Fruit fly (Drosophila melanogaster): ENCODE data around the gene Rubicon.
A peak's percentile ranks its signal among the peaks of the same experiment; 100 is the strongest.

Rubicon gene

dm6 chrX:8627171-8627570, 49.7 kb upstream of the Rubicon start (continued):
- TF ChIP-seq Poxn (GFP tag; IDR thresholded peaks at IDR 0.05), result no peak
- TF ChIP-seq BtbVII (GFP tag; optimal IDR thresholded peaks at IDR 0.05), result no peak
- no peak for TF ChIP-seq CG32767 (GFP tag; IDR thresholded peaks at IDR 0.05)
- TF ChIP-seq CG30403 (GFP tag; optimal IDR thresholded peaks at IDR 0.05), result peak; percentile 55
- no peak for TF ChIP-seq CG14050 (GFP tag; IDR thresholded peaks at IDR 0.05)
- no peak for TF ChIP-seq CG10431 (GFP tag; optimal IDR thresholded peaks at IDR 0.05)
- peak; percentile 77; the same call in 1 of the 2 replicates for TF ChIP-seq ranshi (GFP tag; IDR thresholded peaks at IDR 0.05)
- no peak for TF ChIP-seq Hey (tag; optimal IDR thresholded peaks at IDR 0.05)
- no peak for TF ChIP-seq Doc2 (GFP tag; IDR thresholded peaks at IDR 0.05)
- peak; percentile 63 for TF ChIP-seq wor (GFP tag; IDR thresholded peaks at IDR 0.05)
- 0 out of 2 replicates have a peak, but pooled peaks have one; percentile 25 for TF ChIP-seq CG11247 (GFP tag; IDR thresholded peaks at IDR 0.05)
- TF ChIP-seq MBD-R2 (GFP tag; IDR thresholded peaks at IDR 0.05), result no peak
- peak; percentile 1 for TF ChIP-seq CTCF (GFP tag; optimal IDR thresholded peaks at IDR 0.05)
- peak; percentile 48 for TF ChIP-seq Lhr (GFP tag; optimal IDR thresholded peaks at IDR 0.05)
- TF ChIP-seq Oli (tag; optimal IDR thresholded peaks at IDR 0.05), result peak; percentile 71
- peak; percentile 61; the same call in 2 of the 3 replicates for TF ChIP-seq H15 (GFP tag; IDR thresholded peaks at IDR 0.05)
- no peak for TF ChIP-seq Meics (GFP tag; optimal IDR thresholded peaks at IDR 0.05)
- TF ChIP-seq dati (GFP tag; IDR thresholded peaks at IDR 0.05), result peak; percentile 63
- TF ChIP-seq tio (GFP tag; optimal IDR thresholded peaks at IDR 0.05), result no peak
- TF ChIP-seq Hmr (GFP tag; optimal IDR thresholded peaks at IDR 0.05), result no peak
- peak; percentile 47 for TF ChIP-seq CG1602 (GFP tag; optimal IDR thresholded peaks at IDR 0.05)
- TF ChIP-seq CG4424 (GFP tag; optimal IDR thresholded peaks at IDR 0.05), result peak; percentile 65
- TF ChIP-seq HLH4C (GFP tag; IDR thresholded peaks at IDR 0.05; ENCODE audit: partially characterized antibody), result no peak
- TF ChIP-seq disco-r (GFP tag; optimal IDR thresholded peaks at IDR 0.05), result no peak
- peak; percentile 8 for TF ChIP-seq CG10462 (GFP tag; optimal IDR thresholded peaks at IDR 0.05)
- no peak for TF ChIP-seq CG4282 (GFP tag; optimal IDR thresholded peaks at IDR 0.05)
- TF ChIP-seq CG3163 (GFP tag; optimal IDR thresholded peaks at IDR 0.05), result peak; percentile 39
- TF ChIP-seq Hr3 (GFP tag; optimal IDR thresholded peaks at IDR 0.05), result peak; percentile 60
- peak; percentile 51 to 60 for TF ChIP-seq dpn (GFP tag; optimal IDR thresholded peaks at IDR 0.05)
- no peak for TF ChIP-seq nom (GFP tag; optimal IDR thresholded peaks at IDR 0.05)
- TF ChIP-seq chif (GFP tag; optimal IDR thresholded peaks at IDR 0.05), result peak; percentile 49 to 78
- no peak for TF ChIP-seq sc (optimal IDR thresholded peaks at IDR 0.05)
- TF ChIP-seq sc (GFP tag; optimal IDR thresholded peaks at IDR 0.05), result peak; percentile 56
- peak; percentile 12 for TF ChIP-seq CG30020 (tag; optimal IDR thresholded peaks at IDR 0.05)
- TF ChIP-seq fd64A (GFP tag; optimal IDR thresholded peaks at IDR 0.05), result peak; percentile 70
- TF ChIP-seq da (GFP tag; optimal IDR thresholded peaks at IDR 0.05), result no peak
- TF ChIP-seq hkb (optimal IDR thresholded peaks at IDR 0.05), result no peak
- peak; percentile 71 for TF ChIP-seq hkb (GFP tag; IDR thresholded peaks at IDR 0.05)
- no peak for TF ChIP-seq BEAF-32 (GFP tag; optimal IDR thresholded peaks at IDR 0.05)
- peak; percentile 47; the same call in 1 of the 3 replicates for TF ChIP-seq CG2199 (GFP tag; IDR thresholded peaks at IDR 0.05)
- TF ChIP-seq CG12236 (GFP tag; optimal IDR thresholded peaks at IDR 0.05), result peak; percentile 18
- TF ChIP-seq tna (GFP tag; IDR thresholded peaks at IDR 0.05; ENCODE audit: partially characterized antibody), result no peak
- peak; percentile 72 for TF ChIP-seq CG8359 (GFP tag; optimal IDR thresholded peaks at IDR 0.05; ENCODE audit: borderline replicate concordance)
- no peak for TF ChIP-seq CG10321 (GFP tag; IDR thresholded peaks at IDR 0.05)
- no peak for TF ChIP-seq HmgZ (tag; optimal IDR thresholded peaks at IDR 0.05)
- TF ChIP-seq CG17829 (tag; optimal IDR thresholded peaks at IDR 0.05), result peak; percentile 83
- TF ChIP-seq CG13894 (tag; optimal IDR thresholded peaks at IDR 0.05), result no peak
- peak in 1 of 2 experiments; percentile 36 for TF ChIP-seq tll (GFP tag; optimal IDR thresholded peaks at IDR 0.05)
- no peak for TF ChIP-seq CG6765 (GFP tag; optimal IDR thresholded peaks at IDR 0.05)
- no peak for TF ChIP-seq Hr39 (optimal IDR thresholded peaks at IDR 0.05)
- TF ChIP-seq CG6689 (GFP tag; IDR thresholded peaks at IDR 0.05), result peak; percentile 84
- TF ChIP-seq CG6854 (GFP tag; optimal IDR thresholded peaks at IDR 0.05), result no peak
- peak; percentile 2 for TF ChIP-seq kni (GFP tag; optimal IDR thresholded peaks at IDR 0.05)
